Worm (Caenorhabditis elegans): ENCODE measurements around the gene chts-1.

ce11 chrX:7523799-7524198, 4.3 kb upstream of the chts-1 start:
- TF ChIP-seq snpc-4 (tag; optimal IDR thresholded peaks at IDR 0.05) (no peak), unc-130 (tag; optimal IDR thresholded peaks at IDR 0.05) (no peak), nhr-20 (tag; optimal IDR thresholded peaks at IDR 0.05) (peak; percentile 33), lin-13 (GFP tag; optimal IDR thresholded peaks at IDR 0.05) (no peak), nhr-237 (tag; optimal IDR thresholded peaks at IDR 0.05) (no peak), nhr-85 (tag) (no peak), nhr-11 (tag; optimal IDR thresholded peaks at IDR 0.05) (no peak), egl-27 (tag; optimal IDR thresholded peaks at IDR 0.05) (no peak), swsn-7 (tag; optimal IDR thresholded peaks at IDR 0.05) (no peak), jun-1 (tag; optimal IDR thresholded peaks at IDR 0.05) (no peak), ceh-88 (GFP tag; IDR thresholded peaks at IDR 0.05) (no peak), nhr-90 (tag; optimal IDR thresholded peaks at IDR 0.05; ENCODE audit: poor library complexity) (no peak), aly-2 (tag; optimal IDR thresholded peaks at IDR 0.05) (no peak)
